Fruit fly (Drosophila melanogaster) whole organism, pupa: ENCODE results near the gene Acp26Ab.

Experiments used
- CG10348 ChIP-seq: fragments of 200-800 bp; sonication (Bioruptor generic); IDR thresholded peaks from 2 replicates; pipeline ENCODE4 v1.3.6; 2022; ENCODE audit warnings: missing biosample characterization, missing genetic modification characterization
- CG12605 ChIP-seq: fragments of 200-800 bp; sonication (Bioruptor generic); IDR thresholded peaks from 2 replicates; pipeline ENCODE4 v1.3.6; 2022; ENCODE audit warnings: missing biosample characterization, missing genetic modification characterization
- CG13204 ChIP-seq: fragments of 200-800 bp; sonication (Bioruptor generic); optimal IDR thresholded peaks from 2 replicates; lab custom pipeline; 2018; ENCODE audit warnings: missing biosample characterization, mild to moderate bottlenecking, missing genetic modification characterization, moderate library complexity
- CG14655 ChIP-seq: fragments of 200-800 bp; sonication (Bioruptor generic); optimal IDR thresholded peaks from 3 replicates; lab custom pipeline; 2017; ENCODE audit warnings: mild to moderate bottlenecking, missing biosample characterization, missing genetic modification reagents, missing genetic modification characterization
- CG15710 ChIP-seq: fragments of 200-800 bp; sonication (Bioruptor generic); optimal IDR thresholded peaks from 2 replicates; lab custom pipeline; 2018; ENCODE audit warnings: missing biosample characterization, mild to moderate bottlenecking, missing genetic modification characterization, moderate library complexity
- CG17806 ChIP-seq: fragments of 200-800 bp; sonication (Bioruptor generic); optimal IDR thresholded peaks from 2 replicates; lab custom pipeline; 2018; ENCODE audit warnings: missing biosample characterization, mild to moderate bottlenecking, missing genetic modification characterization, moderate library complexity
- CG32121 ChIP-seq: fragments of 200-800 bp; sonication (Bioruptor generic); IDR thresholded peaks from 2 replicates; pipeline ENCODE4 v1.3.6; 2022; ENCODE audit warnings: missing biosample characterization, missing genetic modification characterization
- CG34367 ChIP-seq: fragments of 200-800 bp; sonication (Bioruptor generic); optimal IDR thresholded peaks from 2 replicates; lab custom pipeline; 2018; ENCODE audit warnings: missing biosample characterization, mild to moderate bottlenecking, missing genetic modification characterization
- CG4496 ChIP-seq: fragments of 200-800 bp; sonication (Bioruptor generic); IDR thresholded peaks from 3 replicates; pipeline ENCODE4 v1.3.6; 2022; ENCODE audit warnings: missing biosample characterization, missing genetic modification characterization
- CG8159 ChIP-seq: fragments of 200-800 bp; sonication (Bioruptor generic); optimal IDR thresholded peaks from 3 replicates; lab custom pipeline; 2018; ENCODE audit warnings: missing biosample characterization, mild to moderate bottlenecking, missing genetic modification characterization, moderate library complexity
- CG8301 ChIP-seq: fragments of 200-800 bp; sonication (Bioruptor generic); optimal IDR thresholded peaks from 2 replicates; lab custom pipeline; 2018; ENCODE audit warnings: missing biosample characterization, mild to moderate bottlenecking, missing genetic modification characterization
- CG9948 ChIP-seq: fragments of 200-800 bp; sonication (Bioruptor generic); optimal IDR thresholded peaks from 2 replicates; lab custom pipeline; 2018; ENCODE audit warnings: missing biosample characterization, mild to moderate bottlenecking, missing genetic modification characterization, moderate library complexity
- D1 ChIP-seq: fragments of 200-800 bp; sonication (Bioruptor generic); optimal IDR thresholded peaks from 2 replicates; lab custom pipeline; 2018; ENCODE audit warnings: missing biosample characterization, mild to moderate bottlenecking, missing genetic modification characterization, moderate library complexity
- EcR ChIP-seq: fragments of 200-800 bp; sonication (Bioruptor generic); optimal IDR thresholded peaks from 3 replicates; lab custom pipeline; 2019; ENCODE audit warnings: missing biosample characterization, missing genetic modification characterization, mild to moderate bottlenecking, moderate library complexity, missing genetic modification reagents
- Ets98B ChIP-seq: fragments of 200-800 bp; sonication (Bioruptor generic); IDR thresholded peaks from 2 replicates; pipeline ENCODE4 v1.3.6; 2022; ENCODE audit warnings: missing biosample characterization, missing genetic modification characterization
- Pif1A ChIP-seq: fragments of 200-800 bp; sonication (Bioruptor generic); optimal IDR thresholded peaks from 3 replicates; lab custom pipeline; 2016; ENCODE audit warnings: missing biosample characterization, missing genetic modification characterization
- Pif1B ChIP-seq: fragments of 200-800 bp; sonication (Bioruptor generic); optimal IDR thresholded peaks from 3 replicates; lab custom pipeline; 2016; ENCODE audit warnings: missing biosample characterization, missing genetic modification characterization
- Snoo ChIP-seq: fragments of 200-800 bp; sonication (Bioruptor generic); optimal IDR thresholded peaks from 3 replicates; lab custom pipeline; 2017; ENCODE audit warnings: missing biosample characterization, mild to moderate bottlenecking, missing genetic modification characterization, inconsistent platforms
- fd96Ca ChIP-seq: fragments of 200-800 bp; sonication (Bioruptor generic); IDR thresholded peaks from 3 replicates; pipeline ENCODE4 v1.3.6; 2022; ENCODE audit warnings: missing biosample characterization, missing genetic modification characterization
- gl ChIP-seq: fragments of 200-800 bp; sonication (Bioruptor generic); optimal IDR thresholded peaks from 2 replicates; lab custom pipeline; 2018; ENCODE audit warnings: missing biosample characterization, mild to moderate bottlenecking, missing genetic modification characterization
- rn ChIP-seq: fragments of 200-800 bp; sonication (Bioruptor generic); IDR thresholded peaks from 2 replicates; pipeline ENCODE4 v1.3.6; 2022; ENCODE audit warnings: missing biosample characterization, missing genetic modification characterization

Gene Acp26Ab

dm6 chr2L:5892762-5893161 is at the start of gene Acp26Ab:
TSS of gene Acp26Ab (minus strand) at chr2L:5892862.
- TF ChIP-seq Snoo (tag; lab: Kevin White, UChicago) = no peak
- TF ChIP-seq CG32121 (GFP tag; lab: Robert Waterston, UW) = no peak
- no peak for TF ChIP-seq CG17806 (tag; lab: Kevin White, UChicago)
- no peak for TF ChIP-seq CG10348
- TF ChIP-seq EcR (GFP tag; lab: Kevin White, UChicago) = no peak
- TF ChIP-seq D1 (tag; lab: Kevin White, UChicago) = no peak
- no peak for TF ChIP-seq fd96Ca (GFP tag; lab: Robert Waterston, UW)
- no peak for TF ChIP-seq CG8301 (tag; lab: Kevin White, UChicago)
- no peak for TF ChIP-seq Pif1A (GFP tag; lab: Kevin White, UChicago)
- no peak for TF ChIP-seq CG34367 (tag; lab: Kevin White, UChicago)
- no peak for TF ChIP-seq CG14655
- TF ChIP-seq CG9948 (tag; lab: Kevin White, UChicago) = no peak
- TF ChIP-seq CG4496 (GFP tag; lab: Robert Waterston, UW) = no peak
- no peak for TF ChIP-seq CG13204 (GFP tag; lab: Kevin White, UChicago)
- no peak for TF ChIP-seq CG15710 (tag; lab: Kevin White, UChicago)

DNA sequence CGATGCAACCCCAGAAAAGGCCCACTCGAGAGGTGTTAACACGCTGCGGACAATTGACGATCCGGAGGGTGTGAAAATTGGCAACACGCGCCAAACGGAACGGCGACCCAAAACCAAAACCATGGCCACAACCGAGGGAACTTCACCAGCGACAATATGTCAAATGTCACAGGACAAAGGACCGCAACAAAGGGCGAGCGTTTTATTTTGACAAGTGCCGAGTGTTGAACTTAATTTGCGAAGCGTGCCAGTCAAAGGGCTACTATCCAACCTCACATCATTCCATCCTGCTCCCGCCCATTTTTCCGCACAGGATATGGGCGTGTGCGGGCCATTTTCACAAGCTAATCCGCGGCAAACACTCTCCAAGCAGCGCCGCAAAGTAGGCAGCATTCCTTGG is 34.7 kb upstream of the Acp26Ab start:
- TF ChIP-seq CG14655 (no peak), Snoo (tag; lab: Kevin White, UChicago) (no peak), CG8159 (tag; lab: Kevin White, UChicago) (no peak), CG32121 (GFP tag; lab: Robert Waterston, UW) (no peak), CG15710 (tag; lab: Kevin White, UChicago) (no peak), Pif1A (GFP tag; lab: Kevin White, UChicago) (no peak), Ets98B (no peak), CG8301 (tag; lab: Kevin White, UChicago) (no peak), CG17806 (tag; lab: Kevin White, UChicago) (no peak), CG12605 (GFP tag; lab: Robert Waterston, UW) (no peak), gl (tag; lab: Kevin White, UChicago) (no peak), CG9948 (tag; lab: Kevin White, UChicago) (no peak), CG10348 (no peak), fd96Ca (GFP tag; lab: Robert Waterston, UW) (no peak), rn (GFP tag; lab: Robert Waterston, UW) (no peak), CG13204 (GFP tag; lab: Kevin White, UChicago) (no peak)

DNA sequence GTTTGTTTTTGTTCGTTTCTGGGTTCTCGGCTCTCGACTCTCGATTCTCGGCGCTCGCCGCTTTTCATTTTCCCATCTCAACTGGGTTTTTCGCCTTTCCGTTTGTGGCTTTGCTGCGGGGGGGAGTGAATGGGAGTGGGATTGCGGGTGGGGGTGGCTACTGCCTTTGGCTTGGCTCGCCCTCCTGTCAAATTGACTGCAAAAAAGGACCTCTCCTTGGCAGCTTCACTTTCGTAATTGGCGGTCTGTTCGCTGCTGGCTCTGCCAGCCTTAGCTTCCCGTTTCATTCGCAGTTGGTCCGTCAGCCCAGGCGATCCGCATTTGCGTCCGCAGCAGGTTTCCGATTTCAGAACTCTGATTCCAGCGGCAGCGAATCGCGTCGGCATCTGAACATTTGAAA is 33.0 kb upstream of the Acp26Ab start, which contains the start of gene dsf:
Gene dsf (plus strand): TSS at position 301 of the 400 bp plus-strand sequence.
- TF ChIP-seq CG10348 (no peak), EcR (GFP tag; lab: Kevin White, UChicago) (no peak), CG13204 (GFP tag; lab: Kevin White, UChicago) (no peak), Snoo (tag; lab: Kevin White, UChicago) (no peak), Ets98B (no peak), fd96Ca (GFP tag; lab: Robert Waterston, UW) (no peak), Pif1B (no peak), CG4496 (GFP tag; lab: Robert Waterston, UW) (no peak), CG9948 (tag; lab: Kevin White, UChicago) (no peak), CG34367 (tag; lab: Kevin White, UChicago) (no peak), CG32121 (GFP tag; lab: Robert Waterston, UW) (no peak), rn (GFP tag; lab: Robert Waterston, UW) (no peak), gl (tag; lab: Kevin White, UChicago) (no peak), CG14655 (no peak), D1 (tag; lab: Kevin White, UChicago) (no peak), CG8159 (tag; lab: Kevin White, UChicago) (no peak), CG15710 (tag; lab: Kevin White, UChicago) (no peak), CG17806 (tag; lab: Kevin White, UChicago) (no peak), Pif1A (GFP tag; lab: Kevin White, UChicago) (no peak)

DNA sequence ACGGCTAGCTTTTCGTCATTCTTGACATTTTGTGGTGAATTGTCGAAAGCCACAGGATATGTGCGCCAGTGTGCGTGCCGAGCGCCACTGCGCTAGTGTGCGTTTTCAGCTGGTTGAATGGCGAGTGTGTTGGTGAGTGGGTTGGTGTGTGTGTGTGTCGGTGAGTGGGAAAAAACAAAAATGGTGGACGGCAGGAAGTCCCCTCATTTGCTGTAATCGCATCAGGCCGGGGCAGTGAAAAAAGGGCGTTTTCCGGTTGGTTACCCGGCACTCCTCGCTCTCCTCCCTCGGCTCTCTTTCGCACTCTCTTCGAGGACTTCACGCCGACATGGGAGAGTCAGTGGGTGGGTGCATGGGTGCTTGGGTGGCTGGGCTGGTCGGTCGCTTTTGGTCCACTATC is 32.5 kb upstream of the Acp26Ab start:
- no peak for TF ChIP-seq rn (GFP tag; lab: Robert Waterston, UW)
- TF ChIP-seq CG10348 = no peak
- no peak for TF ChIP-seq Ets98B
- TF ChIP-seq CG15710 (tag; lab: Kevin White, UChicago) = no peak
- no peak for TF ChIP-seq CG32121 (GFP tag; lab: Robert Waterston, UW)
- TF ChIP-seq CG8301 (tag; lab: Kevin White, UChicago) = no peak
- TF ChIP-seq Pif1A (GFP tag; lab: Kevin White, UChicago) = no peak
- no peak for TF ChIP-seq CG13204 (GFP tag; lab: Kevin White, UChicago)
- TF ChIP-seq CG34367 (tag; lab: Kevin White, UChicago) = no peak
- no peak for TF ChIP-seq gl (tag; lab: Kevin White, UChicago)
- TF ChIP-seq EcR (GFP tag; lab: Kevin White, UChicago) = no peak
- TF ChIP-seq D1 (tag; lab: Kevin White, UChicago) = no peak
- TF ChIP-seq CG12605 (GFP tag; lab: Robert Waterston, UW) = no peak
- no peak for TF ChIP-seq CG4496 (GFP tag; lab: Robert Waterston, UW)
- no peak for TF ChIP-seq Pif1B

dm6 chr2L:5923603-5924138 is 31.0 kb upstream of the Acp26Ab start, which contains the start of gene CG9016:
TSS of gene CG9016 (minus strand) at chr2L:5923653.
- TF ChIP-seq CG8301 (tag; lab: Kevin White, UChicago) (no peak), Pif1B (no peak), CG17806 (tag; lab: Kevin White, UChicago) (no peak), CG10348 (no peak), Pif1A (GFP tag; lab: Kevin White, UChicago) (no peak), CG4496 (GFP tag; lab: Robert Waterston, UW) (no peak), CG13204 (GFP tag; lab: Kevin White, UChicago) (no peak), CG12605 (GFP tag; lab: Robert Waterston, UW) (no peak), D1 (tag; lab: Kevin White, UChicago) (no peak), CG32121 (GFP tag; lab: Robert Waterston, UW) (no peak), CG8159 (tag; lab: Kevin White, UChicago) (no peak), Ets98B (no peak), fd96Ca (GFP tag; lab: Robert Waterston, UW) (no peak), Snoo (tag; lab: Kevin White, UChicago) (no peak)
